Worm (Caenorhabditis elegans) whole organism, late embryonic: ENCODE results near the gene T12B5.15.

ENCODE experiments used
- C08G9.2 ChIP-seq: sonication (generic microtip); optimal IDR thresholded peaks from 2 replicates; lab custom pipeline; 2016; ENCODE audit warnings: mild to moderate bottlenecking, missing genetic modification characterization, moderate library complexity, missing compliant biosample characterization
- C38D4.7 ChIP-seq: fragments of 200-800 bp; sonication (Bioruptor generic); optimal IDR thresholded peaks from 2 replicates; lab custom pipeline; 2018; ENCODE audit warnings: mild to moderate bottlenecking, missing genetic modification characterization, moderate library complexity, missing compliant biosample characterization
- K02D7.2 ChIP-seq: sonication (generic microtip); optimal IDR thresholded peaks from 2 replicates; lab custom pipeline; 2017; ENCODE audit warnings: mild to moderate bottlenecking, missing genetic modification characterization, missing compliant biosample characterization
- T23F11.4 ChIP-seq: fragments of 200-800 bp; sonication (Bioruptor generic); optimal IDR thresholded peaks from 2 replicates; lab custom pipeline; 2018; ENCODE audit warnings: mild to moderate bottlenecking, missing genetic modification characterization, missing compliant biosample characterization
- Y22D7AL.16 ChIP-seq: sonication (generic microtip); optimal IDR thresholded peaks from 2 replicates; lab custom pipeline; 2016; ENCODE audit warnings: missing genetic modification characterization, missing compliant biosample characterization
- ahr-1 ChIP-seq: sonication (generic microtip); optimal IDR thresholded peaks from 2 replicates; lab custom pipeline; 2016; ENCODE audit warnings: missing genetic modification characterization, missing compliant biosample characterization
- ceh-18 ChIP-seq: sonication (generic microtip); optimal IDR thresholded peaks from 2 replicates; lab custom pipeline; 2016; ENCODE audit warnings: missing genetic modification characterization, missing compliant biosample characterization
- ceh-2 ChIP-seq: sonication (generic microtip); optimal IDR thresholded peaks from 2 replicates; lab custom pipeline; 2016; ENCODE audit warnings: missing genotype, missing genetic modification characterization, missing compliant biosample characterization
- ceh-22 ChIP-seq: sonication (generic microtip); optimal IDR thresholded peaks from 2 replicates; lab custom pipeline; 2017; ENCODE audit warnings: missing biosample characterization, missing genetic modification characterization
- ceh-24 ChIP-seq: sonication (generic microtip); optimal IDR thresholded peaks from 2 replicates; lab custom pipeline; 2016; ENCODE audit warnings: mild to moderate bottlenecking, missing genetic modification characterization, missing compliant biosample characterization
- ceh-31 ChIP-seq: sonication (generic microtip); optimal IDR thresholded peaks from 2 replicates; lab custom pipeline; 2016; ENCODE audit warnings: missing genetic modification characterization, missing compliant biosample characterization
- ceh-34 ChIP-seq: sonication (generic microtip); optimal IDR thresholded peaks from 2 replicates; lab custom pipeline; 2016; ENCODE audit warnings: mild to moderate bottlenecking, missing genetic modification characterization, missing compliant biosample characterization
- ceh-48 ChIP-seq: sonication (generic microtip); optimal IDR thresholded peaks from 2 replicates; lab custom pipeline; 2016; ENCODE audit warnings: missing genetic modification characterization, inconsistent platforms, missing compliant biosample characterization
- ceh-6 ChIP-seq: fragments of 200-800 bp; sonication (Bioruptor generic); optimal IDR thresholded peaks from 2 replicates; lab custom pipeline; 2018; ENCODE audit warnings: mild to moderate bottlenecking, missing genetic modification characterization, missing compliant biosample characterization
- che-1 ChIP-seq: sonication (generic microtip); optimal IDR thresholded peaks from 2 replicates; lab custom pipeline; 2016; ENCODE audit warnings: mild to moderate bottlenecking, missing genetic modification characterization, missing compliant biosample characterization
- dmd-4 ChIP-seq: sonication (generic microtip); optimal IDR thresholded peaks from 2 replicates; lab custom pipeline; 2016; ENCODE audit warnings: borderline replicate concordance, missing genetic modification characterization, missing compliant biosample characterization
- elt-2 ChIP-seq: sonication (generic microtip); optimal IDR thresholded peaks from 2 replicates; lab custom pipeline; 2016; ENCODE audit warnings: missing genetic modification reagents, missing genetic modification characterization, missing compliant biosample characterization
- eyg-1 ChIP-seq: sonication (generic microtip); optimal IDR thresholded peaks from 2 replicates; lab custom pipeline; 2016; ENCODE audit warnings: missing genotype, missing genetic modification characterization, missing compliant biosample characterization
- fkh-10 ChIP-seq: fragments of 150-350 bp; optimal IDR thresholded peaks from 2 replicates; lab custom pipeline; 2014; ENCODE audit warnings: missing biosample characterization, missing genetic modification reagents, missing genetic modification characterization
- gmeb-2 ChIP-seq: sonication (generic microtip); optimal IDR thresholded peaks from 2 replicates; lab custom pipeline; 2016; ENCODE audit warnings: missing genetic modification characterization, inconsistent platforms, missing compliant biosample characterization
- hlh-13 ChIP-seq: fragments of 200-800 bp; sonication (Bioruptor generic); optimal IDR thresholded peaks from 2 replicates; lab custom pipeline; 2018; ENCODE audit warnings: mild to moderate bottlenecking, missing genetic modification characterization, missing compliant biosample characterization
- hlh-15 ChIP-seq: sonication (generic microtip); optimal IDR thresholded peaks from 2 replicates; lab custom pipeline; 2016; ENCODE audit warnings: missing genetic modification characterization, missing compliant biosample characterization
- hlh-30 ChIP-seq: sonication (generic microtip); optimal IDR thresholded peaks from 2 replicates; lab custom pipeline; 2017; ENCODE audit warnings: antibody characterized with exemption, missing genetic modification characterization, missing compliant biosample characterization; ENCODE audit not compliant: insufficient read depth
- hlh-8 ChIP-seq: sonication (generic microtip); optimal IDR thresholded peaks from 2 replicates; lab custom pipeline; 2016; ENCODE audit warnings: missing genotype, missing genetic modification characterization, missing compliant biosample characterization
- lin-11 ChIP-seq: fragments of 200-800 bp; sonication (Bioruptor generic); optimal IDR thresholded peaks from 2 replicates; lab custom pipeline; 2018; ENCODE audit warnings: mild to moderate bottlenecking, missing genetic modification characterization, missing compliant biosample characterization
- mec-3 ChIP-seq: sonication (generic microtip); optimal IDR thresholded peaks from 2 replicates; lab custom pipeline; 2016; ENCODE audit warnings: borderline replicate concordance, missing genetic modification characterization, missing compliant biosample characterization
- nfya-1 ChIP-seq: sonication (generic microtip); optimal IDR thresholded peaks from 2 replicates; lab custom pipeline; 2017; ENCODE audit warnings: missing genetic modification characterization, mild to moderate bottlenecking, missing compliant biosample characterization, antibody characterized with exemption, moderate library complexity
- nhr-11 ChIP-seq: fragments of 150-350 bp; optimal IDR thresholded peaks from 2 replicates; lab custom pipeline; 2014; ENCODE audit warnings: missing biosample characterization, missing genetic modification characterization
- npax-4 ChIP-seq: sonication (generic microtip); optimal IDR thresholded peaks from 2 replicates; lab custom pipeline; 2016; ENCODE audit warnings: missing genetic modification characterization, missing compliant biosample characterization
- pha-2 ChIP-seq: sonication (generic microtip); optimal IDR thresholded peaks from 2 replicates; lab custom pipeline; 2017; ENCODE audit warnings: mild to moderate bottlenecking, missing genetic modification characterization, missing compliant biosample characterization
- rnt-1 ChIP-seq: sonication (generic microtip); optimal IDR thresholded peaks from 2 replicates; lab custom pipeline; 2016; ENCODE audit warnings: missing genetic modification characterization, missing compliant biosample characterization
- sdc-2 ChIP-seq: sonication (generic microtip); optimal IDR thresholded peaks from 2 replicates; lab custom pipeline; 2016; ENCODE audit warnings: missing genotype, missing genetic modification characterization, missing compliant biosample characterization
- sox-2 ChIP-seq: fragments of 200-800 bp; sonication (Bioruptor generic); IDR thresholded peaks from 2 replicates; pipeline ENCODE4 v1.3.6; 2022; ENCODE audit warnings: missing genetic modification reagents, missing genetic modification characterization, missing compliant biosample characterization
- syd-9 ChIP-seq: sonication (generic microtip); optimal IDR thresholded peaks from 2 replicates; lab custom pipeline; 2016; ENCODE audit warnings: mild to moderate bottlenecking, missing genetic modification characterization, moderate library complexity, missing compliant biosample characterization
- tbx-7 ChIP-seq: sonication (generic microtip); optimal IDR thresholded peaks from 2 replicates; lab custom pipeline; 2016; ENCODE audit warnings: missing genotype, missing genetic modification characterization, missing compliant biosample characterization
- unc-55 ChIP-seq: sonication (generic microtip); optimal IDR thresholded peaks from 2 replicates; lab custom pipeline; 2017; ENCODE audit warnings: missing biosample characterization, missing genetic modification reagents, missing genetic modification characterization
- unc-86 ChIP-seq: sonication (generic microtip); optimal IDR thresholded peaks from 2 replicates; lab custom pipeline; 2016; ENCODE audit warnings: missing genetic modification characterization, missing compliant biosample characterization
- zip-5 ChIP-seq: sonication (generic microtip); optimal IDR thresholded peaks from 2 replicates; lab custom pipeline; 2016; ENCODE audit warnings: missing genetic modification characterization, missing compliant biosample characterization

The T12B5.15 gene

ce11 chrIII:981960-982359, 27.5 kb upstream of the T12B5.15 start (continued):
- TF ChIP-seq T23F11.4 (no peak), fkh-10 (GFP tag; lab: Kevin White, UChicago) (no peak), sdc-2 (tag; lab: Kevin White, UChicago) (no peak), elt-2 (no peak), gmeb-2 (tag; lab: Kevin White, UChicago) (no peak), sox-2 (GFP tag; lab: Robert Waterston, UW) (no peak), mec-3 (tag; lab: Kevin White, UChicago) (no peak), hlh-15 (tag; lab: Kevin White, UChicago) (no peak), ceh-31 (tag; lab: Kevin White, UChicago) (peak; percentile 9), ceh-6 (GFP tag; lab: Kevin White, UChicago) (no peak), zip-5 (tag; lab: Kevin White, UChicago) (no peak), unc-55 (peak; percentile 34), hlh-13 (GFP tag; lab: Kevin White, UChicago) (no peak), ceh-18 (tag; lab: Kevin White, UChicago) (peak; percentile 3), nhr-11 (tag; lab: Kevin White, UChicago) (no peak), rnt-1 (tag; lab: Kevin White, UChicago) (no peak), nfya-1 (peak; percentile 58), C08G9.2 (no peak), lin-11 (tag; lab: Kevin White, UChicago) (no peak)

ce11 chrIII:978889-979288, 24.4 kb upstream of the T12B5.15 start:
- TF ChIP-seq ceh-22 (tag; lab: Kevin White, UChicago) (no peak), hlh-8 (tag; lab: Kevin White, UChicago) (no peak), C38D4.7 (no peak), K02D7.2 (tag; lab: Kevin White, UChicago) (no peak), eyg-1 (tag; lab: Kevin White, UChicago) (no peak), npax-4 (no peak), mec-3 (tag; lab: Kevin White, UChicago) (no peak), che-1 (tag; lab: Kevin White, UChicago) (no peak), ahr-1 (no peak), unc-86 (tag; lab: Kevin White, UChicago) (no peak), ceh-24 (tag; lab: Kevin White, UChicago) (no peak), hlh-30 (tag; lab: Kevin White, UChicago) (no peak), dmd-4 (tag; lab: Kevin White, UChicago) (no peak), pha-2 (tag; lab: Kevin White, UChicago) (no peak), ceh-48 (no peak), gmeb-2 (tag; lab: Kevin White, UChicago) (no peak), rnt-1 (tag; lab: Kevin White, UChicago) (no peak), sox-2 (GFP tag; lab: Robert Waterston, UW) (no peak), sdc-2 (tag; lab: Kevin White, UChicago) (no peak)

- TF ChIP-seq hlh-13 (GFP tag; lab: Kevin White, UChicago) (no peak), mec-3 (tag; lab: Kevin White, UChicago) (peak; percentile 27), ceh-22 (tag; lab: Kevin White, UChicago) (no peak)
- TF ChIP-seq, all 69 proteins: peak for 1
These were observed 16.5 kb upstream of the T12B5.15 start for ce11 chrIII:970928-971327.

- TF ChIP-seq Y22D7AL.16 (tag; lab: Kevin White, UChicago) = no peak
- TF ChIP-seq ceh-2 (tag; lab: Kevin White, UChicago) = no peak
- no peak for TF ChIP-seq che-1 (tag; lab: Kevin White, UChicago)
- no peak for TF ChIP-seq tbx-7 (tag; lab: Kevin White, UChicago)
- TF ChIP-seq ceh-18 (tag; lab: Kevin White, UChicago) = no peak
- TF ChIP-seq syd-9 (tag; lab: Kevin White, UChicago) = no peak
- TF ChIP-seq unc-55 = no peak
- TF ChIP-seq ceh-34 = no peak
These were observed 11.8 kb upstream of the T12B5.15 start for ce11 chrIII:966259-966658.
